Worm (Caenorhabditis elegans) whole organism, L1 larva: ENCODE results near the gene daf-42.
A peak's percentile ranks its signal among the peaks of the same experiment; 100 is the strongest.
"Not testable (repeated sequence)": the region's sequence is repeated elsewhere in the genome, so short reads cannot be mapped to it uniquely, and the experiment has no call there.

Experiments
- C16A3.4 ChIP-seq: fragments of 150-350 bp; optimal IDR thresholded peaks from 2 replicates; lab custom pipeline; 2014; ENCODE audit warnings: missing biosample characterization, missing genetic modification characterization
- C34B4.2 ChIP-seq: sonication (generic microtip); optimal IDR thresholded peaks from 2 replicates; lab custom pipeline; 2017; ENCODE audit warnings: mild to moderate bottlenecking, missing genetic modification characterization, missing compliant biosample characterization
- blmp-1 ChIP-seq: fragments of 150-350 bp; optimal IDR thresholded peaks from 2 replicates; lab custom pipeline; 2014; ENCODE audit warnings: missing biosample characterization, missing genetic modification characterization
- ceh-63 ChIP-seq: fragments of 200-800 bp; sonication (Bioruptor generic); optimal IDR thresholded peaks from 2 replicates; lab custom pipeline; 2018; ENCODE audit warnings: mild to moderate bottlenecking, missing genetic modification characterization, missing compliant biosample characterization
- dpl-1 ChIP-seq, 3 experiments: fragments of 150-350 bp in 2 of 3; sonication (generic microtip) in 1 of 3; optimal IDR thresholded peaks; 2 replicates each; lab custom pipeline; 2014 to 2017; ENCODE audit warnings: missing biosample characterization in 3 of 3, missing genetic modification characterization in 3 of 3, missing genetic modification reagents in 3 of 3
- dsc-1 ChIP-seq: sonication (generic microtip); optimal IDR thresholded peaks from 2 replicates; lab custom pipeline; 2016; ENCODE audit warnings: mild to moderate bottlenecking, missing genetic modification characterization, missing compliant biosample characterization
- efl-3 ChIP-seq: fragments of 200-800 bp; sonication (Bioruptor generic); optimal IDR thresholded peaks from 2 replicates; lab custom pipeline; 2018; ENCODE audit warnings: mild to moderate bottlenecking, missing genetic modification characterization, missing compliant biosample characterization
- egl-13 ChIP-seq: sonication (generic microtip); optimal IDR thresholded peaks from 2 replicates; lab custom pipeline; 2016; ENCODE audit warnings: missing genotype, missing genetic modification reagents, missing genetic modification characterization, missing compliant biosample characterization
- elt-2 ChIP-seq: sonication (generic microtip); optimal IDR thresholded peaks from 2 replicates; lab custom pipeline; 2016; ENCODE audit warnings: missing genetic modification characterization, mild to moderate bottlenecking, inconsistent platforms, missing compliant biosample characterization, missing genetic modification reagents
- ets-5 ChIP-seq: fragments of 200-800 bp; sonication (Bioruptor generic); IDR thresholded peaks from 2 replicates; pipeline ENCODE4 v1.3.6; 2022; ENCODE audit warnings: missing genetic modification characterization, missing compliant biosample characterization
- fos-1 ChIP-seq: fragments of 150-350 bp; optimal IDR thresholded peaks from 2 replicates; lab custom pipeline; 2014; ENCODE audit warnings: missing biosample characterization, missing genetic modification characterization
- hlh-17 ChIP-seq: fragments of 200-800 bp; sonication (Bioruptor generic); optimal IDR thresholded peaks from 2 replicates; lab custom pipeline; 2018; ENCODE audit warnings: missing genetic modification characterization, mild to moderate bottlenecking, missing compliant biosample characterization, moderate library complexity, borderline replicate concordance
- hlh-4 ChIP-seq: sonication (generic microtip); optimal IDR thresholded peaks from 2 replicates; lab custom pipeline; 2016; ENCODE audit warnings: mild to moderate bottlenecking, missing genetic modification characterization, missing compliant biosample characterization
- irx-1 ChIP-seq: sonication (generic microtip); optimal IDR thresholded peaks from 2 replicates; lab custom pipeline; 2016; ENCODE audit warnings: missing genetic modification characterization, missing compliant biosample characterization
- lin-35 ChIP-seq, 2 experiments: fragments of 150-350 bp; optimal IDR thresholded peaks; 2 replicates each; lab custom pipeline; 2014; ENCODE audit warnings: missing biosample characterization in 2 of 2, missing genetic modification characterization in 2 of 2, missing genetic modification reagents in 2 of 2
- lin-39 ChIP-seq: fragments of 150-350 bp; optimal IDR thresholded peaks from 2 replicates; lab custom pipeline; 2014; ENCODE audit warnings: missing biosample characterization, missing genetic modification reagents, missing genetic modification characterization
- nhr-11 ChIP-seq: fragments of 150-350 bp; optimal IDR thresholded peaks from 2 replicates; lab custom pipeline; 2014; ENCODE audit warnings: missing biosample characterization, missing genetic modification characterization
- nhr-12 ChIP-seq: sonication (generic microtip); optimal IDR thresholded peaks from 2 replicates; lab custom pipeline; 2017; ENCODE audit warnings: missing biosample characterization, missing genetic modification characterization
- nhr-20 ChIP-seq: sonication (generic microtip); optimal IDR thresholded peaks from 2 replicates; lab custom pipeline; 2016; ENCODE audit warnings: mild to moderate bottlenecking, missing genetic modification characterization, missing compliant biosample characterization
- nhr-28 ChIP-seq: fragments of 150-350 bp; optimal IDR thresholded peaks from 2 replicates; lab custom pipeline; 2014; ENCODE audit warnings: missing biosample characterization, missing genetic modification characterization
- nhr-71 ChIP-seq: sonication (generic microtip); optimal IDR thresholded peaks from 2 replicates; lab custom pipeline; 2016; ENCODE audit warnings: mild to moderate bottlenecking, missing genetic modification characterization, moderate library complexity, missing compliant biosample characterization
- nhr-76 ChIP-seq: sonication (generic microtip); optimal IDR thresholded peaks from 2 replicates; lab custom pipeline; 2017; ENCODE audit warnings: missing biosample characterization, missing genetic modification characterization
- nhr-77 ChIP-seq: fragments of 150-350 bp; optimal IDR thresholded peaks from 2 replicates; lab custom pipeline; 2014; ENCODE audit warnings: missing biosample characterization, missing genetic modification characterization
- nhr-84 ChIP-seq: sonication (generic microtip); optimal IDR thresholded peaks from 2 replicates; lab custom pipeline; 2017; ENCODE audit warnings: missing biosample characterization, missing genetic modification characterization
- nhr-85 ChIP-seq: sonication (generic microtip); peaks from one replicate; lab custom pipeline; 2016; ENCODE audit warnings: missing genetic modification characterization, inconsistent platforms, missing compliant biosample characterization
- rnt-1 ChIP-seq: sonication (generic microtip); optimal IDR thresholded peaks from 2 replicates; lab custom pipeline; 2016; ENCODE audit warnings: mild to moderate bottlenecking, missing genetic modification characterization, moderate library complexity, missing compliant biosample characterization
- snu-23 ChIP-seq: sonication (generic microtip); optimal IDR thresholded peaks from 2 replicates; lab custom pipeline; 2016; ENCODE audit warnings: missing genetic modification characterization, missing compliant biosample characterization
- sox-4 ChIP-seq: sonication (generic microtip); optimal IDR thresholded peaks from 2 replicates; lab custom pipeline; 2016; ENCODE audit warnings: missing genetic modification characterization, missing compliant biosample characterization
- sptf-1 ChIP-seq: fragments of 150-350 bp; optimal IDR thresholded peaks from 2 replicates; lab custom pipeline; 2014; ENCODE audit warnings: missing biosample characterization, missing genetic modification characterization
- sup-37 ChIP-seq: fragments of 200-800 bp; sonication (Bioruptor generic); optimal IDR thresholded peaks from 2 replicates; lab custom pipeline; 2018; ENCODE audit warnings: mild to moderate bottlenecking, missing genetic modification characterization, missing compliant biosample characterization
- swsn-7 ChIP-seq: sonication (generic microtip); optimal IDR thresholded peaks from 2 replicates; lab custom pipeline; 2016; ENCODE audit warnings: missing genetic modification characterization, missing compliant biosample characterization
- unc-130 ChIP-seq: fragments of 150-350 bp; optimal IDR thresholded peaks from 2 replicates; lab custom pipeline; 2017; ENCODE audit warnings: missing biosample characterization, missing genetic modification characterization, inconsistent platforms
- vab-15 ChIP-seq: sonication (generic microtip); optimal IDR thresholded peaks from 2 replicates; lab custom pipeline; 2017; ENCODE audit warnings: missing genotype, mild to moderate bottlenecking, missing genetic modification characterization, missing compliant biosample characterization
- xbp-1 ChIP-seq: sonication (generic microtip); optimal IDR thresholded peaks from 2 replicates; lab custom pipeline; 2016; ENCODE audit warnings: missing genetic modification characterization, missing compliant biosample characterization
- zag-1 ChIP-seq: fragments of 150-350 bp; optimal IDR thresholded peaks from 2 replicates; lab custom pipeline; 2014; ENCODE audit warnings: missing biosample characterization, missing genetic modification characterization

Gene daf-42

DNA sequence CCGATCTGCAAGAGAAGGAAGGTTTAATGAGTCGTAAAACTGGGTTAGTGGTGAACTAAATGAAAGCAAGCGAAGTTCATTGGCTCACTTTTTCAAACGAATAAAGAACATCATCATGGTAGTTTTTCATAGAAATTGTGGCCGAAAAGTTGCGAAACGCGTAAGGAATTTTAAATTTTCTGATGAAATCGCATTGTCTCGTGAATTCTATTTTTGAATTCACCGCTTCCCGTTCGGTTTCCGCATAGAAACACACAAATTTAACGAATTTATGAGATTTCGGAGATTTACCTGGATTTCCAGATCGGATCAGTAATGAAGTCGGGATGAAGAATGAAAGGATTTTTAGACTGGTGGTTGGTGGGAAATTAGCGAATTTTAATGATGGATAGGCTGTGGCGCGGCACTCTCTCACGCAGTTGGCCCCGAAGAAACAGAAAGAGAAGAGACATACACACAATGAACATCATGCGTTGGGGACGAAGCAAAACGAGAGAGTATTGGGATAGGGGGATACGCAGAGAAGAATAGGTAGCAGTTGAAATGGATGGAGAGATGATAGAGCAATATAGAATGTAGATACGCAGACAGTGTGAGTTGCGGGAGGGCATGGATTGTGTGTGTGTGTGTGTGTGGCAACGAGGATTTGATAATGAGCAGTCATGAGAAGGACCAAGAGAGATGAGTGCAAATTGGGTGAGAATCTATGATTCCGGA lies 40.3 kb upstream of the daf-42 start (continued):
- peak; percentile 37 for TF ChIP-seq nhr-76 (tag; lab: Kevin White, UChicago)
- peak in 2 of 3 experiments; percentile 22 to 39 for TF ChIP-seq dpl-1 (GFP tag; optimal IDR thresholded peaks at IDR 0.05; lab: Kevin White, UChicago)
- peak; percentile 68 for TF ChIP-seq swsn-7 (tag; lab: Kevin White, UChicago)
- TF ChIP-seq nhr-20 (tag; lab: Kevin White, UChicago), result peak; percentile 76
- peak; percentile 85 for TF ChIP-seq snu-23 (GFP tag; lab: Kevin White, UChicago)
- TF ChIP-seq dsc-1, result peak; percentile 76
- peak; percentile 42 for TF ChIP-seq xbp-1 (tag; lab: Kevin White, UChicago)
- no peak for TF ChIP-seq egl-13 (tag; lab: Kevin White, UChicago)
- no peak for TF ChIP-seq C34B4.2 (tag; lab: Kevin White, UChicago)
- peak; percentile 87 for TF ChIP-seq nhr-71 (tag; lab: Kevin White, UChicago)

DNA sequence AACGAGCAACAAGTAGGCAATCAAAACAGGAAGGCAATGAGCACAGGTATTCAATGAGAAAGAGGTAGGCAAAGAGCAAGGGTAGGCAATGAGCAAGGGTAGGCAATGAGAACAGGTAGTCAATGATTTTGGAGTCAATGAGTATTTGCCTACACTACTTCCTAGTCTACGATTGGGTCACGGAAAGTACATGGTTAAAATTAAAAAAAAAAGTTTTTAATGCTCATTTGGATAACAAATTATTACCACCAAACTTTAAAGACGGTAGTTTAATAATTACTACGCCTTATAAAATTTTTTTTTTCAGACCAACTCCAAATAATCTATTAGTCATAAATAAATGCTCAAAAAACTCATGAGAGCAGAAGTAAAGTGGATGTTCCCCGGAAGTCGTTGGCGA lies 35.1 kb upstream of the daf-42 start, which contains the start of gene ptp-8:
Gene ptp-8, plus strand, starts transcription at position 301 of the 400 bp plus-strand sequence.
- TF ChIP-seq irx-1 (tag; lab: Kevin White, UChicago) (no peak), blmp-1 (tag; lab: Kevin White, UChicago) (no peak), snu-23 (GFP tag; lab: Kevin White, UChicago) (no peak), sptf-1 (tag; lab: Kevin White, UChicago) (no peak), sup-37 (no peak), zag-1 (no peak), nhr-85 (tag; lab: Kevin White, UChicago) (no peak), swsn-7 (tag; lab: Kevin White, UChicago) (no peak), nhr-12 (no peak), efl-3 (GFP tag; lab: Kevin White, UChicago) (no peak), nhr-28 (no peak), ets-5 (GFP tag; lab: Robert Waterston, UW) (no peak), nhr-84 (tag; lab: Kevin White, UChicago) (no peak), ceh-63 (no peak)
- TF ChIP-seq, all 84 proteins: peak for 0

- TF ChIP-seq vab-15, result no peak
- TF ChIP-seq rnt-1, result no peak
- no peak for TF ChIP-seq lin-39
- no peak for TF ChIP-seq fos-1 (tag; lab: Kevin White, UChicago)
- no peak for TF ChIP-seq lin-35 (GFP tag; optimal IDR thresholded peaks at IDR 0.05; lab: Kevin White, UChicago)
- no peak for TF ChIP-seq unc-130 (tag; lab: Kevin White, UChicago)
- no peak for TF ChIP-seq nhr-77
- no peak for TF ChIP-seq elt-2 (tag; lab: Kevin White, UChicago)
- no peak for TF ChIP-seq efl-3 (GFP tag; lab: Kevin White, UChicago)
- TF ChIP-seq nhr-28, result no peak
- no peak for TF ChIP-seq swsn-7 (tag; lab: Kevin White, UChicago)
- no peak for TF ChIP-seq hlh-4 (tag; lab: Kevin White, UChicago)
- no peak for TF ChIP-seq nhr-11
- no peak for TF ChIP-seq hlh-17 (GFP tag; lab: Kevin White, UChicago)
- no peak for TF ChIP-seq ets-5 (GFP tag; lab: Robert Waterston, UW)
Measured at ce11 chrIV:7376511-7376910, 29.9 kb upstream of the daf-42 start, which contains the start of gene T12B3.2. Gene T12B3.2 (plus strand): TSS chrIV:7376811.

ce11 chrIV:7374847-7375246 lies 28.2 kb upstream of the daf-42 start, which contains the start of gene T12B3.3:
Gene T12B3.3 (plus strand): TSS chrIV:7375147.
- not testable (repeated sequence) for TF ChIP-seq C16A3.4 (tag; lab: Kevin White, UChicago); xbp-1 (tag; lab: Kevin White, UChicago); sox-4
- TF ChIP-seq, all 84 proteins: peak for 0; not testable (repeated sequence) for 84
